Fruit fly (Drosophila melanogaster): ENCODE results near the gene CG7953.

DNA sequence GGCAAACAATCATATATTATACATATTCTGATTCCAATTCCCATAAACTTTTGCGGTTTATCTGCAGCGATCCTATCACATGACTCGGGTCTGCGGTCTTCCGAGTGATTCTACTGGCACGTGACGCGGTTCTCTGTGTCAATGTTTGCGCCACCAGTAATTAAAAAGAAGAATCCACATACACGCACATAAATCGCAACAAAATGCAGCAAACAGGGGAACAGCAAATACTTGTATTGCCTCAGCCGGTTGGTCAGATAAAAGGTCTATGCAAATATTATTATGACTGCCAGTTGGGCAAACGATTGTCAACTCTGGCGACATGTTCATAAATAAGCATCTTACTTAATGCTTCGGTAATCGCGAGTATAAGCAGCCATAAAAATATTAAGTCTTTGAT is 39.8 kb upstream of the CG7953 start:
- TF ChIP-seq CG32006 (GFP tag; optimal IDR thresholded peaks at IDR 0.05): no peak
- no peak for TF ChIP-seq CG16779 (tag; optimal IDR thresholded peaks at IDR 0.05)
- no peak for TF ChIP-seq Ets96B (tag; optimal IDR thresholded peaks at IDR 0.05)
- TF ChIP-seq CG4318 (GFP tag; optimal IDR thresholded peaks at IDR 0.05): no peak
- no peak for TF ChIP-seq CG31627 (GFP tag; optimal IDR thresholded peaks at IDR 0.05)
- no peak for TF ChIP-seq dsx (GFP tag; optimal IDR thresholded peaks at IDR 0.05; ENCODE audit: poor library complexity, severe bottlenecking)
- TF ChIP-seq Eip75B (GFP tag; optimal IDR thresholded peaks at IDR 0.05): no peak
- no peak for TF ChIP-seq Smox (GFP tag; optimal IDR thresholded peaks at IDR 0.05)
- TF ChIP-seq CG11902 (GFP tag; optimal IDR thresholded peaks at IDR 0.05): no peak
- TF ChIP-seq svp (GFP tag): no peak
- no peak for TF ChIP-seq Sox102F (GFP tag; optimal IDR thresholded peaks at IDR 0.05)

Measured in whole organism, prepupa.